Worm (Caenorhabditis elegans) whole organism, mixed stage, embryonic: ENCODE results near the gene gta-1.

Experiments used
- M03D4.4 ChIP-seq: sonication (generic microtip); optimal IDR thresholded peaks from 2 replicates; lab custom pipeline; 2017; ENCODE audit warnings: mild to moderate bottlenecking, missing genetic modification characterization, missing compliant biosample characterization
- bed-3 ChIP-seq: fragments of 200-800 bp; sonication (Bioruptor generic); optimal IDR thresholded peaks from 3 replicates; lab custom pipeline; 2018; ENCODE audit warnings: mild to moderate bottlenecking, missing genetic modification characterization, moderate library complexity, missing compliant biosample characterization
- blmp-1 ChIP-seq: fragments of 150-350 bp; optimal IDR thresholded peaks from 2 replicates; lab custom pipeline; 2014; ENCODE audit warnings: missing biosample characterization, missing genetic modification characterization
- ceh-39 ChIP-seq: fragments of 150-350 bp; optimal IDR thresholded peaks from 2 replicates; lab custom pipeline; 2014; ENCODE audit warnings: missing biosample characterization, missing genetic modification characterization
- ceh-43 ChIP-seq: fragments of 200-800 bp; sonication (Bioruptor generic); optimal IDR thresholded peaks from 2 replicates; lab custom pipeline; 2018; ENCODE audit warnings: mild to moderate bottlenecking, missing genetic modification characterization, moderate library complexity, missing compliant biosample characterization
- ceh-83 ChIP-seq: fragments of 200-800 bp; sonication (Bioruptor generic); optimal IDR thresholded peaks from 2 replicates; lab custom pipeline; 2018; ENCODE audit warnings: mild to moderate bottlenecking, missing genetic modification characterization, missing compliant biosample characterization
- ces-1 ChIP-seq: fragments of 150-350 bp; optimal IDR thresholded peaks from 2 replicates; lab custom pipeline; 2014; ENCODE audit warnings: missing biosample characterization, missing genetic modification reagents, missing genetic modification characterization
- cnd-1 ChIP-seq: fragments of 200-800 bp; sonication (Bioruptor generic); optimal IDR thresholded peaks from 2 replicates; lab custom pipeline; 2018; ENCODE audit warnings: mild to moderate bottlenecking, missing genetic modification characterization, missing compliant biosample characterization
- drap-1 ChIP-seq: fragments of 200-800 bp; sonication (Bioruptor generic); optimal IDR thresholded peaks from 3 replicates; lab custom pipeline; 2018; ENCODE audit warnings: mild to moderate bottlenecking, missing genetic modification characterization, missing compliant biosample characterization
- elt-1 ChIP-seq: sonication (generic microtip); optimal IDR thresholded peaks from 2 replicates; lab custom pipeline; 2017; ENCODE audit warnings: missing genetic modification characterization, mild to moderate bottlenecking, missing compliant biosample characterization, antibody characterized with exemption, moderate library complexity, borderline replicate concordance; ENCODE audit not compliant: insufficient read depth
- elt-3 ChIP-seq: fragments of 150-350 bp; optimal IDR thresholded peaks from 2 replicates; lab custom pipeline; 2014; ENCODE audit warnings: missing biosample characterization, missing genetic modification characterization
- flh-1 ChIP-seq: fragments of 200-800 bp; sonication (Bioruptor generic); optimal IDR thresholded peaks from 2 replicates; lab custom pipeline; 2018; ENCODE audit warnings: mild to moderate bottlenecking, missing genetic modification characterization, moderate library complexity, missing compliant biosample characterization
- ham-2 ChIP-seq: fragments of 200-800 bp; sonication (Bioruptor generic); optimal IDR thresholded peaks from 2 replicates; lab custom pipeline; 2018; ENCODE audit warnings: mild to moderate bottlenecking, missing genetic modification characterization, missing compliant biosample characterization
- hlh-1 ChIP-seq: fragments of 150-350 bp; optimal IDR thresholded peaks from 2 replicates; lab custom pipeline; 2014; ENCODE audit warnings: missing biosample characterization, missing genetic modification reagents, missing genetic modification characterization
- lin-13 ChIP-seq: fragments of 150-350 bp; optimal IDR thresholded peaks from 2 replicates; lab custom pipeline; 2014; ENCODE audit warnings: missing biosample characterization, missing genetic modification characterization
- lin-32 ChIP-seq: fragments of 200-800 bp; sonication (Bioruptor generic); optimal IDR thresholded peaks from 2 replicates; lab custom pipeline; 2018; ENCODE audit warnings: mild to moderate bottlenecking, missing genetic modification characterization, missing compliant biosample characterization
- lsy-2 ChIP-seq: fragments of 150-350 bp; optimal IDR thresholded peaks from 2 replicates; lab custom pipeline; 2014; ENCODE audit warnings: missing biosample characterization, missing genetic modification characterization
- mab-5 ChIP-seq: fragments of 150-350 bp; optimal IDR thresholded peaks from 2 replicates; lab custom pipeline; 2014; ENCODE audit warnings: missing biosample characterization, missing genetic modification characterization
- mep-1 ChIP-seq: fragments of 150-350 bp; optimal IDR thresholded peaks from 2 replicates; lab custom pipeline; 2017; ENCODE audit warnings: missing biosample characterization, missing genetic modification reagents, missing genetic modification characterization, inconsistent platforms
- mls-2 ChIP-seq: sonication (generic microtip); optimal IDR thresholded peaks from 2 replicates; lab custom pipeline; 2016; ENCODE audit warnings: mild to moderate bottlenecking, missing genetic modification characterization, moderate library complexity, missing compliant biosample characterization
- nhr-12 ChIP-seq: fragments of 150-350 bp; optimal IDR thresholded peaks from 2 replicates; lab custom pipeline; 2014; ENCODE audit warnings: missing biosample characterization, missing genetic modification characterization
- nhr-2 ChIP-seq: fragments of 150-350 bp; optimal IDR thresholded peaks from 2 replicates; lab custom pipeline; 2014; ENCODE audit warnings: missing biosample characterization, missing genetic modification characterization
- nhr-237 ChIP-seq: fragments of 150-350 bp; optimal IDR thresholded peaks from 2 replicates; lab custom pipeline; 2014; ENCODE audit warnings: missing biosample characterization, missing genetic modification characterization
- nhr-28 ChIP-seq: fragments of 150-350 bp; optimal IDR thresholded peaks from 2 replicates; lab custom pipeline; 2014; ENCODE audit warnings: missing biosample characterization, missing genetic modification characterization
- nhr-76 ChIP-seq: sonication (generic microtip); optimal IDR thresholded peaks from 2 replicates; lab custom pipeline; 2017; ENCODE audit warnings: missing biosample characterization, missing genetic modification characterization
- pha-4 ChIP-seq: fragments of 150-350 bp; optimal IDR thresholded peaks from 2 replicates; lab custom pipeline; 2018; ENCODE audit warnings: missing biosample characterization, missing genetic modification reagents, missing genetic modification characterization
- sem-2 ChIP-seq: fragments of 200-800 bp; sonication (Bioruptor generic); optimal IDR thresholded peaks from 2 replicates; lab custom pipeline; 2018; ENCODE audit warnings: mild to moderate bottlenecking, missing genetic modification characterization, missing compliant biosample characterization
- snpc-4 ChIP-seq: fragments of 150-350 bp; optimal IDR thresholded peaks from 2 replicates; lab custom pipeline; 2014; ENCODE audit warnings: missing biosample characterization, missing genetic modification characterization
- tbx-8 ChIP-seq: fragments of 200-800 bp; sonication (Bioruptor generic); optimal IDR thresholded peaks from 2 replicates; lab custom pipeline; 2018; ENCODE audit warnings: mild to moderate bottlenecking, missing genetic modification characterization, moderate library complexity, missing compliant biosample characterization
- unc-120 ChIP-seq: sonication (generic microtip); optimal IDR thresholded peaks from 2 replicates; lab custom pipeline; 2017; ENCODE audit warnings: missing genetic modification characterization, missing compliant biosample characterization; ENCODE audit not compliant: poor library complexity, severe bottlenecking
- unc-39 ChIP-seq: fragments of 150-350 bp; optimal IDR thresholded peaks from 2 replicates; lab custom pipeline; 2014; ENCODE audit warnings: missing biosample characterization, missing genetic modification characterization
- zip-8 ChIP-seq: fragments of 150-350 bp; optimal IDR thresholded peaks from 2 replicates; lab custom pipeline; 2014; ENCODE audit warnings: missing biosample characterization, missing genetic modification characterization

Gene gta-1

ce11 chrIV:10221187-10221586, 40.7 kb downstream of the gta-1 start, which contains the start of gene tram-1:
Gene tram-1, minus strand, starts transcription at chrIV:10221287.
- no peak for TF ChIP-seq unc-120 (tag; lab: Kevin White, UChicago)
- no peak for TF ChIP-seq hlh-1 (tag; lab: Kevin White, UChicago)
- no peak for TF ChIP-seq mab-5 (tag; lab: Kevin White, UChicago)

ce11 chrIV:10222122-10222589, 41.7 kb downstream of the gta-1 start, which contains the start of gene C24F3.2:
Gene C24F3.2, plus strand, starts transcription at chrIV:10222539.
- no peak for TF ChIP-seq cnd-1 (tag; lab: Kevin White, UChicago)
- peak; percentile 77 for TF ChIP-seq mls-2
- TF ChIP-seq nhr-28 = no peak
- no peak for TF ChIP-seq snpc-4 (tag; lab: Kevin White, UChicago)
- no peak for TF ChIP-seq nhr-76
- peak; percentile 11 for TF ChIP-seq drap-1 (GFP tag; lab: Kevin White, UChicago)
- TF ChIP-seq unc-120 (tag; lab: Kevin White, UChicago) = no peak
- TF ChIP-seq nhr-237 (tag; lab: Kevin White, UChicago) = no peak
- peak; percentile 30 for TF ChIP-seq mep-1 (tag; lab: Kevin White, UChicago)
- TF ChIP-seq lin-32 (GFP tag; lab: Kevin White, UChicago) = no peak
- TF ChIP-seq pha-4 (tag; lab: Kevin White, UChicago) = no peak
- no peak for TF ChIP-seq bed-3 (GFP tag; lab: Kevin White, UChicago)
- TF ChIP-seq nhr-12 (tag; lab: Kevin White, UChicago) = no peak
- no peak for TF ChIP-seq tbx-8 (GFP tag; lab: Kevin White, UChicago)
- no peak for TF ChIP-seq M03D4.4 (tag; lab: Kevin White, UChicago)
- TF ChIP-seq elt-3 (tag; lab: Kevin White, UChicago) = no peak
- TF ChIP-seq ham-2 (GFP tag; lab: Kevin White, UChicago) = peak; percentile 94
- TF ChIP-seq unc-39 = no peak
- TF ChIP-seq blmp-1 (tag; lab: Kevin White, UChicago) = no peak
- no peak for TF ChIP-seq lin-13 (tag; lab: Kevin White, UChicago)
- no peak for TF ChIP-seq elt-1 (tag; lab: Kevin White, UChicago)
- TF ChIP-seq flh-1 = no peak
- no peak for TF ChIP-seq ceh-39
- TF ChIP-seq nhr-2 (tag; lab: Kevin White, UChicago) = peak; percentile 12
- TF ChIP-seq ceh-43 = no peak
- TF ChIP-seq hlh-1 (tag; lab: Kevin White, UChicago) = peak; percentile 27
- no peak for TF ChIP-seq sem-2 (GFP tag; lab: Kevin White, UChicago)
- TF ChIP-seq mab-5 (tag; lab: Kevin White, UChicago) = no peak
- TF ChIP-seq lsy-2 = peak; percentile 92
- no peak for TF ChIP-seq zip-8

- TF ChIP-seq sem-2 (GFP tag; lab: Kevin White, UChicago) = no peak
- no peak for TF ChIP-seq nhr-28
- TF ChIP-seq hlh-1 (tag; lab: Kevin White, UChicago) = no peak
- TF ChIP-seq ceh-39 = no peak
- TF ChIP-seq blmp-1 (tag; lab: Kevin White, UChicago) = no peak
- TF ChIP-seq unc-39 = no peak
- no peak for TF ChIP-seq elt-1 (tag; lab: Kevin White, UChicago)
- no peak for TF ChIP-seq ceh-43
- TF ChIP-seq ces-1 (GFP tag; lab: Kevin White, UChicago) = no peak
- no peak for TF ChIP-seq unc-120 (tag; lab: Kevin White, UChicago)
Observed at ce11 chrIV:10223723-10224122, 43.3 kb downstream of the gta-1 start, which contains the start of gene nas-12. Gene nas-12, plus strand, starts transcription at chrIV:10224023.

ce11 chrIV:10227534-10227933, 47.1 kb downstream of the gta-1 start, which contains the start of gene F01G10.6:
Gene F01G10.6, minus strand, starts transcription at chrIV:10227634.
- TF ChIP-seq M03D4.4 (tag; lab: Kevin White, UChicago) (no peak), bed-3 (GFP tag; lab: Kevin White, UChicago) (no peak), mab-5 (tag; lab: Kevin White, UChicago) (no peak), nhr-12 (tag; lab: Kevin White, UChicago) (no peak), ceh-83 (GFP tag; lab: Kevin White, UChicago) (no peak), flh-1 (no peak), blmp-1 (tag; lab: Kevin White, UChicago) (no peak), elt-1 (tag; lab: Kevin White, UChicago) (no peak)
